Fruit fly (Drosophila melanogaster) whole organism, embryonic: ENCODE results near the gene CG43448.

Experiments
- Aef1 ChIP-seq: fragments of 200-800 bp; sonication (Bioruptor generic); IDR thresholded peaks from 3 replicates; pipeline ENCODE4 v1.3.6; 2022; ENCODE audit warnings: missing biosample characterization, missing genetic modification characterization
- Awh ChIP-seq: fragments of 200-800 bp; sonication (Bioruptor generic); IDR thresholded peaks from 2 replicates; pipeline ENCODE4, ENCODE4 v1.3.6; 2022; ENCODE audit warnings: missing biosample characterization, missing genetic modification characterization
- CG10979 ChIP-seq: fragments of 200-800 bp; sonication (Bioruptor generic); optimal IDR thresholded peaks from 2 replicates; lab custom pipeline; 2018; ENCODE audit warnings: missing biosample characterization, mild to moderate bottlenecking, missing genetic modification characterization, moderate library complexity
- CG11504 ChIP-seq: fragments of 200-800 bp; sonication (Bioruptor generic); optimal IDR thresholded peaks from 3 replicates; lab custom pipeline; 2019; ENCODE audit warnings: missing biosample characterization, mild to moderate bottlenecking, missing genetic modification characterization, moderate library complexity
- CG14710 ChIP-seq: fragments of 200-800 bp; sonication (Bioruptor generic); optimal IDR thresholded peaks from 3 replicates; lab custom pipeline; 2019; ENCODE audit warnings: missing biosample characterization, mild to moderate bottlenecking, missing genetic modification characterization, moderate library complexity
- CG1529 ChIP-seq: fragments of 200-800 bp; sonication (Bioruptor generic); optimal IDR thresholded peaks from 3 replicates; lab custom pipeline; 2018; ENCODE audit warnings: missing biosample characterization, missing genetic modification characterization
- CG17328 ChIP-seq: fragments of 200-800 bp; sonication (Bioruptor generic); IDR thresholded peaks from 2 replicates; pipeline ENCODE4 v1.3.6; 2022; ENCODE audit warnings: missing biosample characterization, missing genetic modification characterization
- CG17829 ChIP-seq: fragments of 200-800 bp; optimal IDR thresholded peaks from 2 replicates; lab custom pipeline; 2019; ENCODE audit warnings: missing biosample characterization, mild to moderate bottlenecking, missing genetic modification characterization, moderate library complexity
- CG18262 ChIP-seq: fragments of 200-800 bp; optimal IDR thresholded peaks from 3 replicates; lab custom pipeline; 2019; ENCODE audit warnings: missing biosample characterization, mild to moderate bottlenecking, missing genetic modification characterization, moderate library complexity
- CG34224 ChIP-seq: fragments of 200-800 bp; sonication (Bioruptor generic); IDR thresholded peaks from 3 replicates; pipeline ENCODE4 v1.3.6; 2022; ENCODE audit warnings: missing biosample characterization, missing genetic modification characterization; ENCODE audit not compliant: partially characterized antibody
- CG3726 ChIP-seq: fragments of 200-800 bp; sonication (Bioruptor generic); IDR thresholded peaks from 3 replicates; pipeline ENCODE4, ENCODE4 v1.3.6; 2022; ENCODE audit warnings: missing biosample characterization, missing genetic modification characterization
- CG4404 ChIP-seq: fragments of 200-800 bp; sonication (Bioruptor generic); IDR thresholded peaks from 2 replicates; pipeline ENCODE4 v1.3.6; 2022; ENCODE audit warnings: missing biosample characterization, missing genetic modification characterization
- CG4617 ChIP-seq: fragments of 200-800 bp; sonication (Bioruptor generic); optimal IDR thresholded peaks from 3 replicates; lab custom pipeline; 2016; ENCODE audit warnings: missing biosample characterization, missing genetic modification characterization, borderline replicate concordance
- CG5180 ChIP-seq: fragments of 200-800 bp; sonication (Bioruptor generic); optimal IDR thresholded peaks from 3 replicates; lab custom pipeline; 2017; ENCODE audit warnings: missing biosample characterization, missing genetic modification characterization, mild to moderate bottlenecking, moderate library complexity, missing genetic modification reagents
- CG7928 ChIP-seq: fragments of 200-800 bp; sonication (Bioruptor generic); optimal IDR thresholded peaks from 2 replicates; lab custom pipeline; 2017; ENCODE audit warnings: missing biosample characterization, mild to moderate bottlenecking, missing genetic modification characterization
- CG8281 ChIP-seq: fragments of 200-800 bp; sonication (Bioruptor generic); optimal IDR thresholded peaks from 2 replicates; lab custom pipeline; 2018; ENCODE audit warnings: missing biosample characterization, mild to moderate bottlenecking, missing genetic modification characterization, moderate library complexity
- CG9797 ChIP-seq: fragments of 200-800 bp; sonication (Bioruptor generic); optimal IDR thresholded peaks from 3 replicates; lab custom pipeline; 2018; ENCODE audit warnings: missing biosample characterization, mild to moderate bottlenecking, missing genetic modification characterization
- Drgx ChIP-seq: fragments of 200-800 bp; sonication (Bioruptor generic); IDR thresholded peaks from 2 replicates; pipeline ENCODE4 v1.3.6; 2022; ENCODE audit warnings: missing biosample characterization, missing genetic modification characterization
- Elba2 ChIP-seq: fragments of 200-800 bp; sonication (Bioruptor generic); optimal IDR thresholded peaks from 3 replicates; lab custom pipeline; 2016; ENCODE audit warnings: missing biosample characterization, missing genetic modification characterization
- Fer3 ChIP-seq: fragments of 200-800 bp; sonication (Bioruptor generic); optimal IDR thresholded peaks from 2 replicates; lab custom pipeline; 2018; ENCODE audit warnings: missing biosample characterization, mild to moderate bottlenecking, missing genetic modification characterization, moderate library complexity
- HLHmδ ChIP-seq: fragments of 200-800 bp; sonication (Bioruptor generic); optimal IDR thresholded peaks from 2 replicates; lab custom pipeline; 2018; ENCODE audit warnings: missing biosample characterization, mild to moderate bottlenecking, missing genetic modification characterization, moderate library complexity
- Kr ChIP-seq: fragments of 200-800 bp; sonication (Bioruptor generic); optimal IDR thresholded peaks from 2 replicates; lab custom pipeline; 2017; ENCODE audit warnings: missing biosample characterization, mild to moderate bottlenecking, missing genetic modification characterization
- Nf-YB ChIP-seq: fragments of 200-800 bp; sonication (Bioruptor generic); optimal IDR thresholded peaks from 3 replicates; lab custom pipeline; 2019; ENCODE audit warnings: missing biosample characterization, mild to moderate bottlenecking, missing genetic modification characterization, moderate library complexity
- chm ChIP-seq: fragments of 200-800 bp; sonication (Bioruptor generic); IDR thresholded peaks from 2 replicates; pipeline ENCODE4 v1.3.6; 2022; ENCODE audit warnings: missing biosample characterization, missing genetic modification characterization
- ci ChIP-seq: fragments of 200-800 bp; sonication (Bioruptor generic); IDR thresholded peaks from 3 replicates; pipeline ENCODE4 v1.3.6; 2022; ENCODE audit warnings: missing biosample characterization, missing genetic modification characterization
- corto ChIP-seq: fragments of 200-800 bp; sonication (Bioruptor generic); optimal IDR thresholded peaks from 2 replicates; lab custom pipeline; 2016; ENCODE audit warnings: missing biosample characterization, mild to moderate bottlenecking, missing genetic modification characterization, moderate library complexity
- cwo ChIP-seq: fragments of 200-800 bp; sonication (Bioruptor generic); optimal IDR thresholded peaks from 3 replicates; lab custom pipeline; 2017; ENCODE audit warnings: missing biosample characterization, missing genetic modification characterization, mild to moderate bottlenecking, moderate library complexity, missing genetic modification reagents
- da ChIP-seq: fragments of 200-800 bp; sonication (Bioruptor generic); optimal IDR thresholded peaks from 2 replicates; lab custom pipeline; 2016; ENCODE audit warnings: missing biosample characterization, missing genetic modification characterization
- dmrt11E ChIP-seq: fragments of 200-800 bp; sonication (Bioruptor generic); optimal IDR thresholded peaks from 3 replicates; lab custom pipeline; 2018; ENCODE audit warnings: missing biosample characterization, mild to moderate bottlenecking, missing genetic modification characterization, moderate library complexity
- fru ChIP-seq: fragments of >200 bp; optimal IDR thresholded peaks from 2 replicates; lab custom pipeline; 2017
- grn ChIP-seq: fragments of 200-800 bp; sonication (Bioruptor generic); optimal IDR thresholded peaks from 3 replicates; lab custom pipeline; 2017; ENCODE audit warnings: missing biosample characterization, missing genetic modification characterization
- gro ChIP-seq: fragments of 200-800 bp; sonication (Bioruptor generic); optimal IDR thresholded peaks from 2 replicates; lab custom pipeline; 2016; ENCODE audit warnings: missing biosample characterization, missing genetic modification characterization
- gt ChIP-seq: fragments of 200-800 bp; sonication (Bioruptor generic); IDR thresholded peaks from 2 replicates; pipeline ENCODE4 v1.3.6; 2022; ENCODE audit warnings: missing biosample characterization, missing genetic modification characterization
- hbn ChIP-seq: fragments of 200-800 bp; sonication (Bioruptor generic); IDR thresholded peaks from 2 replicates; pipeline ENCODE4 v1.3.6; 2022; ENCODE audit warnings: missing biosample characterization, missing genetic modification characterization; ENCODE audit not compliant: partially characterized antibody
- hkb ChIP-seq, 2 experiments: fragments of 200-800 bp in 1 of 2; fragments of >200 bp in 1 of 2; sonication (Bioruptor generic) in 1 of 2; IDR thresholded peaks in 1 of 2; optimal IDR thresholded peaks in 1 of 2; 2 replicates each; pipeline versions ENCODE4 v1.3.6 to Lab custom; 2017 to 2022; ENCODE audit warnings: missing biosample characterization in 1 of 2, missing genetic modification characterization in 1 of 2
- kay ChIP-seq: fragments of 200-800 bp; sonication (Bioruptor generic); optimal IDR thresholded peaks from 2 replicates; lab custom pipeline; 2016; ENCODE audit warnings: missing biosample characterization, missing genetic modification characterization
- lab ChIP-seq: fragments of 200-800 bp; sonication (Bioruptor generic); optimal IDR thresholded peaks from 3 replicates; lab custom pipeline; 2017; ENCODE audit warnings: missing biosample characterization, missing genetic modification characterization, mild to moderate bottlenecking, moderate library complexity, missing genetic modification reagents
- pho ChIP-seq: fragments of 200-800 bp; sonication (Bioruptor generic); optimal IDR thresholded peaks from 2 replicates; lab custom pipeline; 2016; ENCODE audit warnings: missing biosample characterization, missing genetic modification characterization
- prd ChIP-seq, 3 experiments: fragments of >200 bp in 2 of 3; fragments of 200-800 bp in 1 of 3; sonication (Bioruptor generic) in 1 of 3; optimal IDR thresholded peaks in 2 of 3; IDR thresholded peaks in 1 of 3; 2 replicates in 2 of 3; 3 replicates in 1 of 3; pipeline versions ENCODE4 v1.3.6 to Lab custom; 2017 to 2022; ENCODE audit warnings: missing biosample characterization in 1 of 3, missing genetic modification characterization in 1 of 3
- sd ChIP-seq: fragments of 200-800 bp; sonication (Bioruptor generic); optimal IDR thresholded peaks from 3 replicates; lab custom pipeline; 2018; ENCODE audit warnings: missing biosample characterization, mild to moderate bottlenecking, missing genetic modification characterization, moderate library complexity
- stwl ChIP-seq: fragments of 200-800 bp; sonication (Bioruptor generic); optimal IDR thresholded peaks from 3 replicates; lab custom pipeline; 2018; ENCODE audit warnings: missing biosample characterization, mild to moderate bottlenecking, missing genetic modification characterization, moderate library complexity
- sug ChIP-seq: fragments of 200-800 bp; optimal IDR thresholded peaks from 2 replicates; lab custom pipeline; 2019; ENCODE audit warnings: missing biosample characterization, mild to moderate bottlenecking, missing genetic modification characterization, moderate library complexity
- vvl ChIP-seq: fragments of 200-800 bp; sonication (Bioruptor generic); IDR thresholded peaks from 2 replicates; pipeline ENCODE4 v1.3.6; 2022; ENCODE audit warnings: missing biosample characterization, missing genetic modification characterization

Gene CG43448

dm6 chr3R:30255255-30256121 lies 18.0 kb upstream of the CG43448 start (continued):
- TF ChIP-seq da (GFP tag; lab: Kevin White, UChicago) (no peak), CG14710 (tag; lab: Kevin White, UChicago) (peak; percentile 26), Kr (no peak), dmrt11E (peak; percentile 41), CG9797 (GFP tag; lab: Kevin White, UChicago) (no peak), CG18262 (tag; lab: Kevin White, UChicago) (peak; percentile 55), stwl (peak; percentile 4), prd (optimal IDR thresholded peaks at IDR 0.05; lab: Kevin White, UChicago) (no peak), prd (GFP tag; IDR thresholded peaks at IDR 0.05; lab: Robert Waterston, UW) (peak; percentile 53; the same call in 2 of the 3 replicates), hkb (optimal IDR thresholded peaks at IDR 0.05; lab: Kevin White, UChicago) (no peak), hkb (GFP tag; IDR thresholded peaks at IDR 0.05; lab: Robert Waterston, UW) (no peak), CG4404 (GFP tag; lab: Robert Waterston, UW) (0 out of 2 replicates have a peak, but pooled peaks have one; percentile 19), Drgx (peak; percentile 93), Awh (GFP tag; lab: Robert Waterston, UW) (0 out of 2 replicates have a peak, but pooled peaks have one; percentile 25), chm (no peak; the same call in 1 of the 2 replicates), CG17328 (GFP tag; lab: Robert Waterston, UW) (peak; percentile 45; the same call in 1 of the 2 replicates), corto (GFP tag; lab: Kevin White, UChicago) (peak; percentile 87), CG10979 (tag; lab: Kevin White, UChicago) (peak; percentile 44), vvl (GFP tag; lab: Robert Waterston, UW) (peak; percentile 49; the same call in 1 of the 2 replicates), gt (0 out of 2 replicates have a peak, but pooled peaks have one; percentile 18), CG5180 (GFP tag; lab: Kevin White, UChicago) (peak; percentile 9), ci (GFP tag; lab: Robert Waterston, UW) (peak; percentile 74; the same call in 1 of the 3 replicates)

- TF ChIP-seq Aef1 (GFP tag; lab: Robert Waterston, UW) (no peak), pho (GFP tag; lab: Kevin White, UChicago) (no peak), Nf-YB (GFP tag; lab: Kevin White, UChicago) (no peak), gro (GFP tag; lab: Kevin White, UChicago) (no peak), HLHmδ (GFP tag; lab: Kevin White, UChicago) (no peak)
- TF ChIP-seq, all 482 proteins: peak for 0
Observed at dm6 chr3R:30252882-30253281, 15.3 kb upstream of the CG43448 start, which contains the start of gene CG18404. Gene CG18404 (plus strand): TSS chr3R:30253182.

- TF ChIP-seq fru (lab: Kevin White, UChicago): no peak
- TF ChIP-seq CG11504: peak; percentile 94
- TF ChIP-seq Fer3 (tag; lab: Kevin White, UChicago): no peak
- TF ChIP-seq CG1529 (GFP tag; lab: Kevin White, UChicago): peak; percentile 75
- TF ChIP-seq hbn (GFP tag; lab: Robert Waterston, UW): no peak
Observed at dm6 chr3R:30252317-30252716, 14.8 kb upstream of the CG43448 start.

dm6 chr3R:30250496-30250978 lies 13.0 kb upstream of the CG43448 start, which contains the start of gene CG9682:
Gene CG9682 (plus strand): TSS chr3R:30250928.
- TF ChIP-seq CG34224 (GFP tag; lab: Robert Waterston, UW): no peak
- TF ChIP-seq Nf-YB (GFP tag; lab: Kevin White, UChicago): no peak
- TF ChIP-seq CG8281 (tag; lab: Kevin White, UChicago): no peak
- TF ChIP-seq sug (tag; lab: Kevin White, UChicago): peak; percentile 53
- peak; percentile 47 for TF ChIP-seq grn (GFP tag; lab: Kevin White, UChicago)
- TF ChIP-seq CG4617 (GFP tag; lab: Kevin White, UChicago): no peak
- TF ChIP-seq Drgx: no peak
- no peak for TF ChIP-seq kay
- TF ChIP-seq CG7928 (GFP tag; lab: Kevin White, UChicago): no peak
- no peak for TF ChIP-seq Elba2 (GFP tag; lab: Kevin White, UChicago)
- peak; percentile 2 for TF ChIP-seq sd (tag; lab: Kevin White, UChicago)
- TF ChIP-seq CG3726 (GFP tag; lab: Robert Waterston, UW): no peak
- TF ChIP-seq lab (GFP tag; lab: Kevin White, UChicago): peak; percentile 46
- TF ChIP-seq cwo (GFP tag; lab: Kevin White, UChicago): no peak
- TF ChIP-seq CG17829: no peak
